Worm (Caenorhabditis elegans): Measurements from ENCODE around the gene wht-5.

ce11 chrIV:12330840-12331359, 6.5 kb upstream of the wht-5 start, which contains the start of gene ufd-1:
- TF ChIP-seq lir-3 (tag; optimal IDR thresholded peaks at IDR 0.05) (no peak), dve-1 (tag; optimal IDR thresholded peaks at IDR 0.05; ENCODE audit: insufficient read depth) (no peak), fos-1 (tag; optimal IDR thresholded peaks at IDR 0.05) (no peak)

All from whole organism, L4 larva.